Fruit fly (Drosophila melanogaster): ENCODE measurements around the gene CG16890.
A peak's percentile ranks its signal among the peaks of the same experiment; 100 is the strongest.

CG16890 gene

dm6 chr2L:13783264-13784154 is 629 bp downstream of the CG16890 start, which contains the start of gene Eato (continued):
- TF ChIP-seq CG3163 (GFP tag; optimal IDR thresholded peaks at IDR 0.05) (no peak), Awh (GFP tag; IDR thresholded peaks at IDR 0.05) (no peak), CG9215 (GFP tag; IDR thresholded peaks at IDR 0.05) (peak; percentile 21; the same call in 1 of the 2 replicates), fu2 (GFP tag; optimal IDR thresholded peaks at IDR 0.05) (peak; percentile 16), CG32772 (GFP tag; IDR thresholded peaks at IDR 0.05) (no peak), Med (GFP tag) (peak; percentile 77), CG32767 (GFP tag; IDR thresholded peaks at IDR 0.05) (no peak), CG13775 (GFP tag; optimal IDR thresholded peaks at IDR 0.05) (peak; percentile 58), CG12659 (GFP tag; optimal IDR thresholded peaks at IDR 0.05) (peak; percentile 35), zfh1 (GFP tag; IDR thresholded peaks at IDR 0.05) (no peak), CG10267 (tag; optimal IDR thresholded peaks at IDR 0.05) (peak; percentile 9), lmd (GFP tag; IDR thresholded peaks at IDR 0.05) (0 out of 2 replicates have a peak, but pooled peaks have one; percentile 13), CG2712 (tag; optimal IDR thresholded peaks at IDR 0.05) (peak; percentile 27), CG11560 (tag; IDR thresholded peaks at IDR 0.05) (no peak), CG13287 (GFP tag; IDR thresholded peaks at IDR 0.05; ENCODE audit: partially characterized antibody) (peak; percentile 72), Hr3 (GFP tag; optimal IDR thresholded peaks at IDR 0.05) (peak; percentile 4), CG2116 (GFP tag; optimal IDR thresholded peaks at IDR 0.05) (peak; percentile 34), CG11085 (GFP tag; IDR thresholded peaks at IDR 0.05) (no peak), CG1792 (GFP tag; optimal IDR thresholded peaks at IDR 0.05) (no peak), Dip2 (GFP tag; IDR thresholded peaks at IDR 0.05) (no peak), bigmax (GFP tag; optimal IDR thresholded peaks at IDR 0.05) (no peak), CG14441 (GFP tag; IDR thresholded peaks at IDR 0.05) (peak; percentile 12; the same call in 1 of the 2 replicates), Chrac-16 (GFP tag; optimal IDR thresholded peaks at IDR 0.05) (peak; percentile 0), eve (GFP tag; optimal IDR thresholded peaks at IDR 0.05) (no peak), Sry-β (GFP tag; optimal IDR thresholded peaks at IDR 0.05) (peak; percentile 81), HLH4C (GFP tag; IDR thresholded peaks at IDR 0.05; ENCODE audit: partially characterized antibody) (peak; percentile 46; the same call in 1 of the 3 replicates), btn (GFP tag; optimal IDR thresholded peaks at IDR 0.05) (no peak), E2f2 (GFP tag; IDR thresholded peaks at IDR 0.05) (0 out of 2 replicates have a peak, but pooled peaks have one; percentile 6), Scr (GFP tag; IDR thresholded peaks at IDR 0.05; ENCODE audit: partially characterized antibody) (peak; percentile 54), CG4617 (GFP tag; optimal IDR thresholded peaks at IDR 0.05; ENCODE audit: borderline replicate concordance) (no peak), CG9727 (GFP tag; optimal IDR thresholded peaks at IDR 0.05) (peak; percentile 37), otp (GFP tag; IDR thresholded peaks at IDR 0.05) (no peak), ttk (GFP tag; IDR thresholded peaks at IDR 0.05) (no peak; the same call in 1 of the 2 replicates), bbx (GFP tag; IDR thresholded peaks at IDR 0.05; ENCODE audit: partially characterized antibody) (peak; percentile 60), dysf (GFP tag; IDR thresholded peaks at IDR 0.05) (no peak), Dbx (GFP tag; IDR thresholded peaks at IDR 0.05) (no peak), CG34422 (GFP tag; IDR thresholded peaks at IDR 0.05) (0 out of 3 replicates have a peak, but pooled peaks have one; percentile 26), CG6791 (GFP tag; IDR thresholded peaks at IDR 0.05; ENCODE audit: partially characterized antibody) (peak; percentile 44; the same call in 2 of the 3 replicates), Nf-YC (tag; optimal IDR thresholded peaks at IDR 0.05) (peak; percentile 36), CG13424 (tag; optimal IDR thresholded peaks at IDR 0.05) (peak; percentile 16), CG3847 (GFP tag; IDR thresholded peaks at IDR 0.05) (no peak), knrl (GFP tag; IDR thresholded peaks at IDR 0.05; ENCODE audit: partially characterized antibody) (peak; percentile 38; the same call in 2 of the 3 replicates), vnd (GFP tag; IDR thresholded peaks at IDR 0.05; ENCODE audit: partially characterized antibody) (peak; percentile 38; the same call in 1 of the 3 replicates), stwl (tag; optimal IDR thresholded peaks at IDR 0.05) (peak; percentile 40), twi (tag; optimal IDR thresholded peaks at IDR 0.05) (no peak), NFAT (GFP tag; IDR thresholded peaks at IDR 0.05) (peak; percentile 19; the same call in 1 of the 2 replicates), wdn (GFP tag; IDR thresholded peaks at IDR 0.05) (no peak), shn (GFP tag; optimal IDR thresholded peaks at IDR 0.05) (peak; percentile 23)
